Fruit fly (Drosophila melanogaster) whole organism: ENCODE measurements around the gene CG43185.

ENCODE experiments used
- EcR ChIP-seq, 2 experiments: fragments of >200 bp; optimal IDR thresholded peaks; 2 replicates each; lab custom pipeline; 2017; ENCODE audit warnings: missing biosample characterization in 2 of 2, missing genetic modification characterization in 2 of 2, missing genetic modification reagents in 2 of 2
- pan ChIP-seq: fragments of >200 bp; optimal IDR thresholded peaks from 2 replicates; lab custom pipeline; 2017
- psq ChIP-seq: fragments of >200 bp; optimal IDR thresholded peaks from 2 replicates; lab custom pipeline; 2017
- usp ChIP-seq: fragments of >200 bp; optimal IDR thresholded peaks from 2 replicates; lab custom pipeline; 2017; ENCODE audit warnings: missing biosample characterization, missing genetic modification characterization, mixed read lengths

dm6 chr2L:5883441-5883840 is 1.2 kb upstream of the CG43185 start, which contains the start of gene CG44574:
- TF ChIP-seq psq (lab: Kevin White, UChicago) (no peak), EcR (GFP tag; optimal IDR thresholded peaks at IDR 0.05; lab: Kevin White, UChicago) (no peak), pan (lab: Kevin White, UChicago) (no peak), usp (no peak)
